Fruit fly (Drosophila melanogaster): ENCODE data around the gene nes.

Gene nes

DNA sequence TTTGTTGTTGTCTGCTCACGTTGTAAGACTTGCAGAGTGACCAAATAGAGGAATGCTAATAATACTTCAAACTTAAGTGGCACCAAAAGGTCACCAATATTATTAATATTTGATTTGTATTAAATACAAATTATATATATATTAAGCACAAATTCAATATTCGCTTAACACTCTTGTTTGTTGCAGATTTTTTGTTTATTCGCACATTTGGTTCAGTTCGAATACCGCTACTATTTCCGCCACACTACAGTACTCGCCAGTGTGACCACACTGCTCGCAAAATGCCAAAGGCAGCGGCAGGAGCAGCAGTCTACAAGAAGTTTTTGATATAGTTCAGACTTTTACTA lies 3.6 kb upstream of the nes start, which contains the start of gene Max (continued):
- TF ChIP-seq PHDP (tag; optimal IDR thresholded peaks at IDR 0.05) (peak; percentile 83), Doc3 (GFP tag; IDR thresholded peaks at IDR 0.05; ENCODE audit: partially characterized antibody) (no peak), CG15073 (GFP tag; optimal IDR thresholded peaks at IDR 0.05) (no peak), hth (optimal IDR thresholded peaks at IDR 0.05) (no peak), cg (GFP tag; optimal IDR thresholded peaks at IDR 0.05) (no peak), CG10147 (GFP tag; optimal IDR thresholded peaks at IDR 0.05) (no peak), usp (GFP tag; optimal IDR thresholded peaks at IDR 0.05) (no peak), unpg (GFP tag; optimal IDR thresholded peaks at IDR 0.05) (peak; percentile 83), Hsf (GFP tag; optimal IDR thresholded peaks at IDR 0.05) (peak; percentile 54), CG11504 (tag; optimal IDR thresholded peaks at IDR 0.05) (peak; percentile 80), br (optimal IDR thresholded peaks at IDR 0.05) (no peak), ash1 (GFP tag; optimal IDR thresholded peaks at IDR 0.05) (no peak), dimm (GFP tag; IDR thresholded peaks at IDR 0.05) (no peak), chif (GFP tag; optimal IDR thresholded peaks at IDR 0.05) (peak in 1 of 2 experiments; percentile 5), zfh1 (GFP tag; IDR thresholded peaks at IDR 0.05) (peak; percentile 80), CG12942 (GFP tag; optimal IDR thresholded peaks at IDR 0.05) (peak; percentile 47), Abd-B (GFP tag; optimal IDR thresholded peaks at IDR 0.05) (peak; percentile 32), salm (tag; optimal IDR thresholded peaks at IDR 0.05) (peak; percentile 59), CG15514 (GFP tag; optimal IDR thresholded peaks at IDR 0.05) (peak; percentile 83), fd102C (GFP tag; optimal IDR thresholded peaks at IDR 0.05) (no peak), sisA (GFP tag; IDR thresholded peaks at IDR 0.05) (peak; percentile 42), CG12391 (tag; optimal IDR thresholded peaks at IDR 0.05) (peak; percentile 90), CG3726 (GFP tag; IDR thresholded peaks at IDR 0.05) (no peak), gt (GFP tag; IDR thresholded peaks at IDR 0.05) (no peak), nerfin-1 (tag; optimal IDR thresholded peaks at IDR 0.05) (peak; percentile 28), CG4730 (GFP tag; IDR thresholded peaks at IDR 0.05) (0 out of 2 replicates have a peak, but pooled peaks have one; percentile 21), CG6813 (GFP tag; optimal IDR thresholded peaks at IDR 0.05) (peak; percentile 45), Hr78 (GFP tag; optimal IDR thresholded peaks at IDR 0.05) (peak in 1 of 2 experiments; percentile 96), CG3281 (GFP tag; optimal IDR thresholded peaks at IDR 0.05) (peak; percentile 68), H2.0 (GFP tag; IDR thresholded peaks at IDR 0.05) (peak; percentile 80), z (GFP tag; IDR thresholded peaks at IDR 0.05) (no peak), CG6683 (GFP tag; optimal IDR thresholded peaks at IDR 0.05) (peak; percentile 26), toy (GFP tag; IDR thresholded peaks at IDR 0.05) (no peak), CG8281 (tag; optimal IDR thresholded peaks at IDR 0.05) (peak; percentile 28), CG13894 (tag; optimal IDR thresholded peaks at IDR 0.05) (no peak), CG2120 (GFP tag; optimal IDR thresholded peaks at IDR 0.05) (peak; percentile 66), eve (GFP tag; optimal IDR thresholded peaks at IDR 0.05) (no peak), Stat92E (GFP tag; optimal IDR thresholded peaks at IDR 0.05) (no peak), C15 (GFP tag; IDR thresholded peaks at IDR 0.05) (0 out of 3 replicates have a peak, but pooled peaks have one; percentile 16), CG17912 (GFP tag; optimal IDR thresholded peaks at IDR 0.05) (peak; percentile 50), CG7745 (tag; optimal IDR thresholded peaks at IDR 0.05) (no peak), CG6765 (GFP tag; optimal IDR thresholded peaks at IDR 0.05) (peak; percentile 3), CG13287 (GFP tag; IDR thresholded peaks at IDR 0.05; ENCODE audit: partially characterized antibody) (no peak; the same call in 1 of the 2 replicates), unc-4 (GFP tag; IDR thresholded peaks at IDR 0.05; ENCODE audit: partially characterized antibody) (no peak; the same call in 1 of the 2 replicates), CG7987 (GFP tag; optimal IDR thresholded peaks at IDR 0.05) (peak; percentile 26), dmrt99B (tag; optimal IDR thresholded peaks at IDR 0.05) (no peak), gcm2 (GFP tag; optimal IDR thresholded peaks at IDR 0.05) (no peak), dpn (GFP tag; optimal IDR thresholded peaks at IDR 0.05) (peak in 1 of 2 experiments; percentile 63), pan (optimal IDR thresholded peaks at IDR 0.05) (no peak), pan (GFP tag; optimal IDR thresholded peaks at IDR 0.05 in 1 of 2, IDR thresholded peaks at IDR 0.05 in 1 of 2) (peak in 1 of 2 experiments; percentile 83)

All from whole organism, embryonic.